Worm (Caenorhabditis elegans) whole organism, mixed stage, embryonic: ENCODE measurements around the gene fbxa-215.

Source experiments
- M03D4.4 ChIP-seq: sonication (generic microtip); optimal IDR thresholded peaks from 2 replicates; lab custom pipeline; 2017; ENCODE audit warnings: mild to moderate bottlenecking, missing genetic modification characterization, missing compliant biosample characterization
- bed-3 ChIP-seq: fragments of 200-800 bp; sonication (Bioruptor generic); optimal IDR thresholded peaks from 3 replicates; lab custom pipeline; 2018; ENCODE audit warnings: mild to moderate bottlenecking, missing genetic modification characterization, moderate library complexity, missing compliant biosample characterization
- blmp-1 ChIP-seq: fragments of 150-350 bp; optimal IDR thresholded peaks from 2 replicates; lab custom pipeline; 2014; ENCODE audit warnings: missing biosample characterization, missing genetic modification characterization
- ceh-39 ChIP-seq: fragments of 150-350 bp; optimal IDR thresholded peaks from 2 replicates; lab custom pipeline; 2014; ENCODE audit warnings: missing biosample characterization, missing genetic modification characterization
- ceh-83 ChIP-seq: fragments of 200-800 bp; sonication (Bioruptor generic); optimal IDR thresholded peaks from 2 replicates; lab custom pipeline; 2018; ENCODE audit warnings: mild to moderate bottlenecking, missing genetic modification characterization, missing compliant biosample characterization
- ces-1 ChIP-seq: fragments of 150-350 bp; optimal IDR thresholded peaks from 2 replicates; lab custom pipeline; 2014; ENCODE audit warnings: missing biosample characterization, missing genetic modification reagents, missing genetic modification characterization
- cnd-1 ChIP-seq: fragments of 200-800 bp; sonication (Bioruptor generic); optimal IDR thresholded peaks from 2 replicates; lab custom pipeline; 2018; ENCODE audit warnings: mild to moderate bottlenecking, missing genetic modification characterization, missing compliant biosample characterization
- elt-1 ChIP-seq: sonication (generic microtip); optimal IDR thresholded peaks from 2 replicates; lab custom pipeline; 2017; ENCODE audit warnings: missing genetic modification characterization, mild to moderate bottlenecking, missing compliant biosample characterization, antibody characterized with exemption, moderate library complexity, borderline replicate concordance; ENCODE audit not compliant: insufficient read depth
- elt-3 ChIP-seq: fragments of 150-350 bp; optimal IDR thresholded peaks from 2 replicates; lab custom pipeline; 2014; ENCODE audit warnings: missing biosample characterization, missing genetic modification characterization
- flh-1 ChIP-seq: fragments of 200-800 bp; sonication (Bioruptor generic); optimal IDR thresholded peaks from 2 replicates; lab custom pipeline; 2018; ENCODE audit warnings: mild to moderate bottlenecking, missing genetic modification characterization, moderate library complexity, missing compliant biosample characterization
- ham-2 ChIP-seq: fragments of 200-800 bp; sonication (Bioruptor generic); optimal IDR thresholded peaks from 2 replicates; lab custom pipeline; 2018; ENCODE audit warnings: mild to moderate bottlenecking, missing genetic modification characterization, missing compliant biosample characterization
- hlh-1 ChIP-seq: fragments of 150-350 bp; optimal IDR thresholded peaks from 2 replicates; lab custom pipeline; 2014; ENCODE audit warnings: missing biosample characterization, missing genetic modification reagents, missing genetic modification characterization
- lin-13 ChIP-seq: fragments of 150-350 bp; optimal IDR thresholded peaks from 2 replicates; lab custom pipeline; 2014; ENCODE audit warnings: missing biosample characterization, missing genetic modification characterization
- lin-32 ChIP-seq: fragments of 200-800 bp; sonication (Bioruptor generic); optimal IDR thresholded peaks from 2 replicates; lab custom pipeline; 2018; ENCODE audit warnings: mild to moderate bottlenecking, missing genetic modification characterization, missing compliant biosample characterization
- lsy-2 ChIP-seq: fragments of 150-350 bp; optimal IDR thresholded peaks from 2 replicates; lab custom pipeline; 2014; ENCODE audit warnings: missing biosample characterization, missing genetic modification characterization
- mab-5 ChIP-seq: fragments of 150-350 bp; optimal IDR thresholded peaks from 2 replicates; lab custom pipeline; 2014; ENCODE audit warnings: missing biosample characterization, missing genetic modification characterization
- mep-1 ChIP-seq: fragments of 150-350 bp; optimal IDR thresholded peaks from 2 replicates; lab custom pipeline; 2017; ENCODE audit warnings: missing biosample characterization, missing genetic modification reagents, missing genetic modification characterization, inconsistent platforms
- mls-2 ChIP-seq: sonication (generic microtip); optimal IDR thresholded peaks from 2 replicates; lab custom pipeline; 2016; ENCODE audit warnings: mild to moderate bottlenecking, missing genetic modification characterization, moderate library complexity, missing compliant biosample characterization
- nhr-12 ChIP-seq: fragments of 150-350 bp; optimal IDR thresholded peaks from 2 replicates; lab custom pipeline; 2014; ENCODE audit warnings: missing biosample characterization, missing genetic modification characterization
- nhr-2 ChIP-seq: fragments of 150-350 bp; optimal IDR thresholded peaks from 2 replicates; lab custom pipeline; 2014; ENCODE audit warnings: missing biosample characterization, missing genetic modification characterization
- nhr-237 ChIP-seq: fragments of 150-350 bp; optimal IDR thresholded peaks from 2 replicates; lab custom pipeline; 2014; ENCODE audit warnings: missing biosample characterization, missing genetic modification characterization
- nhr-76 ChIP-seq: sonication (generic microtip); optimal IDR thresholded peaks from 2 replicates; lab custom pipeline; 2017; ENCODE audit warnings: missing biosample characterization, missing genetic modification characterization
- sem-2 ChIP-seq: fragments of 200-800 bp; sonication (Bioruptor generic); optimal IDR thresholded peaks from 2 replicates; lab custom pipeline; 2018; ENCODE audit warnings: mild to moderate bottlenecking, missing genetic modification characterization, missing compliant biosample characterization
- snpc-4 ChIP-seq: fragments of 150-350 bp; optimal IDR thresholded peaks from 2 replicates; lab custom pipeline; 2014; ENCODE audit warnings: missing biosample characterization, missing genetic modification characterization
- sptf-1 ChIP-seq: sonication (generic microtip); optimal IDR thresholded peaks from 2 replicates; lab custom pipeline; 2017; ENCODE audit warnings: mild to moderate bottlenecking, missing genetic modification characterization, moderate library complexity, missing compliant biosample characterization
- unc-120 ChIP-seq: sonication (generic microtip); optimal IDR thresholded peaks from 2 replicates; lab custom pipeline; 2017; ENCODE audit warnings: missing genetic modification characterization, missing compliant biosample characterization; ENCODE audit not compliant: poor library complexity, severe bottlenecking
- unc-39 ChIP-seq: fragments of 150-350 bp; optimal IDR thresholded peaks from 2 replicates; lab custom pipeline; 2014; ENCODE audit warnings: missing biosample characterization, missing genetic modification characterization
- unc-62 ChIP-seq: fragments of 150-350 bp; optimal IDR thresholded peaks from 2 replicates; lab custom pipeline; 2014; ENCODE audit warnings: missing biosample characterization, missing genetic modification reagents, missing genetic modification characterization
- zip-8 ChIP-seq: fragments of 150-350 bp; optimal IDR thresholded peaks from 2 replicates; lab custom pipeline; 2014; ENCODE audit warnings: missing biosample characterization, missing genetic modification characterization
- ztf-11 ChIP-seq: fragments of 150-350 bp; optimal IDR thresholded peaks from 2 replicates; lab custom pipeline; 2014; ENCODE audit warnings: missing biosample characterization, missing genetic modification characterization

Gene fbxa-215

DNA sequence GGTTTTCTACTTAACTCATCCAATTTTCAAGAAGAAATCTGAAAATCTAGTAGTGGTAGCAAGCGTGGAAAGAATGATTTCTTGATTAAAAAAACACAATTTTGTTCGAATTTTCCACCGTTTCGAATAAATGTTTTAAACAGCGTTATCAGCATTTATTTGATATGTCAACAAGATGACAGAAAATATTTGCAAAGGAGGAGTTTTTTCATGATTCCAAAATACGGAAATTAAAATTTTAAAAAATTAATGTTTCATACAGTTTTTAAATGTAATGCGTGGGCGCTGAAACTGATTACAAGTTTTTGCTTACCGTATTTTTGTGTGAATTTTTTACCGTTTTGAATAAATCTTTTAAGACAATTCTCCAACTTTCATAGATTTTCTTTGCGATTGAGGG is 34.1 kb downstream of the fbxa-215 start:
- TF ChIP-seq nhr-76 (tag; lab: Kevin White, UChicago): no peak
- TF ChIP-seq nhr-237: no peak
- TF ChIP-seq lsy-2 (tag; lab: Kevin White, UChicago): no peak
- no peak for TF ChIP-seq unc-120

- TF ChIP-seq unc-120: no peak
- TF ChIP-seq elt-1 (tag; lab: Kevin White, UChicago): no peak
- no peak for TF ChIP-seq lin-13
- no peak for TF ChIP-seq mls-2
- TF ChIP-seq blmp-1 (tag; lab: Kevin White, UChicago): no peak
- TF ChIP-seq ztf-11 (tag; lab: Kevin White, UChicago): no peak
- no peak for TF ChIP-seq nhr-12
- no peak for TF ChIP-seq flh-1 (GFP tag; lab: Kevin White, UChicago)
- no peak for TF ChIP-seq M03D4.4 (tag; lab: Kevin White, UChicago)
- TF ChIP-seq nhr-2: no peak
- no peak for TF ChIP-seq ham-2 (GFP tag; lab: Kevin White, UChicago)
- TF ChIP-seq sptf-1 (tag; lab: Kevin White, UChicago): no peak
- no peak for TF ChIP-seq lin-32 (GFP tag; lab: Kevin White, UChicago)
- TF ChIP-seq unc-39: no peak
Measured at ce11 chrIV:13626469-13626868, 40.2 kb downstream of the fbxa-215 start, which contains the start of gene sru-21. sru-21 (plus strand) TSS chrIV:13626769.

DNA sequence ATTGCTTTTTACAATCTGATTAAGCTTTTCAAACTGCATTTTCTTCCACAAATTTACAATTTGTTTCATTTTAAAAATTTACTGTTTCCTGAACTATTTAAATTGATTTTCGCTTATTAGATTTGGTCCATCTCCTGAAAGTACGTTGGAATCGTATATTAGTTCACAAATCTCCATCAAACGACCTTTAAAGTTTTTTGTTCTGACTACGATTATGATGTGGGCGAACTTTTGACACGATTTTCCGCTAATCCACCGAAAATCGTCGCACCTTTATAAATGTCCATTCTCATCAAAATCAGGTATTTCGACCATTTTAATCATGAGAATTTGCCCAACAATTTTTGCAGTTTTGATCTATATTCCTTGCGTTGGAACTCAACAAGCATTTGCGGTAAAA is 43.2 kb downstream of the fbxa-215 start, which contains the start of gene C08F11.1:
Gene C08F11.1 (plus strand): TSS at position 301 of the 400 bp plus-strand sequence.
- TF ChIP-seq ham-2 (GFP tag; lab: Kevin White, UChicago): no peak
- TF ChIP-seq ces-1 (GFP tag; lab: Kevin White, UChicago): no peak
- TF ChIP-seq snpc-4 (tag; lab: Kevin White, UChicago): no peak
- no peak for TF ChIP-seq elt-1 (tag; lab: Kevin White, UChicago)
- no peak for TF ChIP-seq zip-8 (tag; lab: Kevin White, UChicago)
- no peak for TF ChIP-seq sptf-1 (tag; lab: Kevin White, UChicago)
- TF ChIP-seq elt-3 (tag; lab: Kevin White, UChicago): no peak
- no peak for TF ChIP-seq nhr-76 (tag; lab: Kevin White, UChicago)
- TF ChIP-seq M03D4.4 (tag; lab: Kevin White, UChicago): no peak
- no peak for TF ChIP-seq unc-62 (GFP tag; lab: Kevin White, UChicago)
- TF ChIP-seq ceh-83 (GFP tag; lab: Kevin White, UChicago): no peak
- TF ChIP-seq hlh-1 (tag; lab: Kevin White, UChicago): no peak
- TF ChIP-seq cnd-1 (tag; lab: Kevin White, UChicago): no peak
- no peak for TF ChIP-seq mep-1
- TF ChIP-seq lin-13: no peak

- TF ChIP-seq bed-3 (GFP tag; lab: Kevin White, UChicago) (no peak), nhr-12 (no peak), ham-2 (GFP tag; lab: Kevin White, UChicago) (no peak), lin-13 (no peak), ces-1 (GFP tag; lab: Kevin White, UChicago) (no peak), unc-120 (no peak), ceh-39 (tag; lab: Kevin White, UChicago) (no peak), nhr-237 (no peak), lsy-2 (tag; lab: Kevin White, UChicago) (no peak), sem-2 (no peak), cnd-1 (tag; lab: Kevin White, UChicago) (no peak), mab-5 (tag; lab: Kevin White, UChicago) (no peak), ceh-83 (GFP tag; lab: Kevin White, UChicago) (no peak), nhr-2 (no peak), zip-8 (tag; lab: Kevin White, UChicago) (no peak), elt-1 (tag; lab: Kevin White, UChicago) (no peak), snpc-4 (tag; lab: Kevin White, UChicago) (no peak), unc-39 (no peak), mls-2 (no peak), mep-1 (no peak)
Measured at ce11 chrIV:13619203-13619602, 47.5 kb downstream of the fbxa-215 start, which contains the start of gene C08F11.3. C08F11.3 (plus strand) TSS chrIV:13619503.
